Fruit fly (Drosophila melanogaster): ENCODE data around the gene rdx.

The rdx gene

dm6 chr3R:14026212-14026952 lies 5.5 kb downstream of the rdx start (continued):
- peak; percentile 11 for TF ChIP-seq CG2678 (tag; optimal IDR thresholded peaks at IDR 0.05)
- no peak for TF ChIP-seq pnt (GFP tag; optimal IDR thresholded peaks at IDR 0.05)
- no peak for TF ChIP-seq croc (GFP tag; conservative IDR thresholded peaks at IDR 0.05)
- no peak for TF ChIP-seq ab (GFP tag; optimal IDR thresholded peaks at IDR 0.05)
- TF ChIP-seq ara (GFP tag; IDR thresholded peaks at IDR 0.05), result no peak
- TF ChIP-seq CG7928 (GFP tag; optimal IDR thresholded peaks at IDR 0.05), result no peak
- peak; percentile 91 for TF ChIP-seq ftz-f1 (GFP tag; optimal IDR thresholded peaks at IDR 0.05)
- no peak for TF ChIP-seq CG10431 (GFP tag; optimal IDR thresholded peaks at IDR 0.05)
- peak; percentile 33 for TF ChIP-seq Sox100B (GFP tag; optimal IDR thresholded peaks at IDR 0.05)
- TF ChIP-seq CG3726 (GFP tag; IDR thresholded peaks at IDR 0.05), result no peak
- no peak for TF ChIP-seq CG12299 (tag; optimal IDR thresholded peaks at IDR 0.05)
- TF ChIP-seq lilli (GFP tag; optimal IDR thresholded peaks at IDR 0.05), result no peak
- TF ChIP-seq vfl (GFP tag; optimal IDR thresholded peaks at IDR 0.05), result no peak
- no peak for TF ChIP-seq pho (GFP tag; optimal IDR thresholded peaks at IDR 0.05)
- TF ChIP-seq CoRest (tag; optimal IDR thresholded peaks at IDR 0.05), result peak; percentile 26
- TF ChIP-seq CG17361 (GFP tag; IDR thresholded peaks at IDR 0.05), result 0 out of 3 replicates have a peak, but pooled peaks have one; percentile 22
- no peak for TF ChIP-seq Nf-YC (tag; optimal IDR thresholded peaks at IDR 0.05)
- no peak for TF ChIP-seq CG32772 (GFP tag; IDR thresholded peaks at IDR 0.05)
- TF ChIP-seq CG2120 (GFP tag; optimal IDR thresholded peaks at IDR 0.05), result peak; percentile 30
- peak; percentile 64 for TF ChIP-seq CG34376 (GFP tag; optimal IDR thresholded peaks at IDR 0.05)
- no peak for TF ChIP-seq CG13287 (GFP tag; IDR thresholded peaks at IDR 0.05; ENCODE audit: partially characterized antibody)
- no peak for TF ChIP-seq D (optimal IDR thresholded peaks at IDR 0.05)
- no peak for TF ChIP-seq D (GFP tag; optimal IDR thresholded peaks at IDR 0.05)
- TF ChIP-seq CG8290 (GFP tag; optimal IDR thresholded peaks at IDR 0.05), result peak; percentile 21
- peak; percentile 16 to 59 for TF ChIP-seq CG8290 (tag; optimal IDR thresholded peaks at IDR 0.05)
- TF ChIP-seq repo (GFP tag; optimal IDR thresholded peaks at IDR 0.05), result no peak
- TF ChIP-seq CG12071 (GFP tag; optimal IDR thresholded peaks at IDR 0.05), result peak; percentile 40
- TF ChIP-seq Adf1 (GFP tag; IDR thresholded peaks at IDR 0.05), result no peak
- TF ChIP-seq nerfin-2 (GFP tag; IDR thresholded peaks at IDR 0.05; ENCODE audit: partially characterized antibody), result no peak
- no peak for TF ChIP-seq chn (GFP tag; optimal IDR thresholded peaks at IDR 0.05)
- no peak for TF ChIP-seq ERR (GFP tag; optimal IDR thresholded peaks at IDR 0.05)
- TF ChIP-seq dimm (GFP tag; IDR thresholded peaks at IDR 0.05), result no peak
- no peak for TF ChIP-seq CG6272 (GFP tag; IDR thresholded peaks at IDR 0.05)
- TF ChIP-seq CG18262 (tag; optimal IDR thresholded peaks at IDR 0.05), result no peak
- TF ChIP-seq B-H2 (GFP tag; optimal IDR thresholded peaks at IDR 0.05), result no peak
- TF ChIP-seq prd (optimal IDR thresholded peaks at IDR 0.05), result no peak
- no peak for TF ChIP-seq prd (GFP tag; IDR thresholded peaks at IDR 0.05)
- TF ChIP-seq sc (optimal IDR thresholded peaks at IDR 0.05), result no peak
- no peak for TF ChIP-seq sc (GFP tag; optimal IDR thresholded peaks at IDR 0.05)
- no peak for TF ChIP-seq Dip3 (GFP tag; optimal IDR thresholded peaks at IDR 0.05)
- peak; percentile 27 for TF ChIP-seq Vsx1 (GFP tag; optimal IDR thresholded peaks at IDR 0.05)
- no peak for TF ChIP-seq sr (GFP tag; IDR thresholded peaks at IDR 0.05)
- TF ChIP-seq caup (GFP tag; optimal IDR thresholded peaks at IDR 0.05; ENCODE audit: severe bottlenecking), result no peak
- peak; percentile 5 for TF ChIP-seq nmo (GFP tag; optimal IDR thresholded peaks at IDR 0.05)
- TF ChIP-seq CG17612 (GFP tag; IDR thresholded peaks at IDR 0.05), result peak; percentile 50; the same call in 1 of the 2 replicates
- TF ChIP-seq CG31365 (tag; optimal IDR thresholded peaks at IDR 0.05), result no peak
- peak; percentile 22 for TF ChIP-seq Dek (tag; optimal IDR thresholded peaks at IDR 0.05)
- TF ChIP-seq Med (GFP tag), result peak; percentile 27
- no peak for TF ChIP-seq MESR4 (GFP tag; optimal IDR thresholded peaks at IDR 0.05)
- no peak for TF ChIP-seq CG11398 (GFP tag; optimal IDR thresholded peaks at IDR 0.05)
- no peak for TF ChIP-seq Dll (GFP tag; IDR thresholded peaks at IDR 0.05; ENCODE audit: partially characterized antibody)

Data from whole organism, embryonic.